Fruit fly (Drosophila melanogaster) whole organism, embryonic: Measurements from ENCODE around the gene qtc.

Experiments used
- Abd-B ChIP-seq: fragments of 200-800 bp; sonication (Bioruptor generic); optimal IDR thresholded peaks from 2 replicates; lab custom pipeline; 2018; ENCODE audit warnings: missing biosample characterization, mild to moderate bottlenecking, missing genetic modification characterization, moderate library complexity
- CG10366 ChIP-seq: fragments of 200-800 bp; sonication (Bioruptor generic); IDR thresholded peaks from 2 replicates; pipeline ENCODE4 v1.3.6; 2022; ENCODE audit warnings: missing biosample characterization, missing genetic modification characterization
- CG11695 ChIP-seq: fragments of 200-800 bp; sonication (Bioruptor generic); IDR thresholded peaks from 3 replicates; pipeline ENCODE4 v1.3.6; 2022; ENCODE audit warnings: missing biosample characterization, missing genetic modification characterization
- CG14014 ChIP-seq: fragments of 200-800 bp; sonication (Bioruptor generic); IDR thresholded peaks from 2 replicates; pipeline ENCODE4 v1.3.6; 2022; ENCODE audit warnings: missing biosample characterization, missing genetic modification characterization
- CG2120 ChIP-seq: fragments of 200-800 bp; sonication (Bioruptor generic); optimal IDR thresholded peaks from 3 replicates; lab custom pipeline; 2016; ENCODE audit warnings: missing biosample characterization, missing genetic modification characterization
- CG2129 ChIP-seq: fragments of 200-800 bp; sonication (Bioruptor generic); IDR thresholded peaks from 2 replicates; pipeline ENCODE4 v1.3.6; 2022; ENCODE audit warnings: missing biosample characterization, missing genetic modification characterization; ENCODE audit not compliant: partially characterized antibody
- CG2199 ChIP-seq: fragments of 200-800 bp; sonication (Bioruptor generic); IDR thresholded peaks from 3 replicates; pipeline ENCODE4 v1.3.6; 2022; ENCODE audit warnings: missing biosample characterization, missing genetic modification characterization
- CG32532 ChIP-seq: fragments of 200-800 bp; sonication (Bioruptor generic); IDR thresholded peaks from 2 replicates; pipeline ENCODE4 v1.3.6; 2022; ENCODE audit warnings: missing biosample characterization, missing genetic modification characterization
- CG3281 ChIP-seq: fragments of 200-800 bp; sonication (Bioruptor generic); optimal IDR thresholded peaks from 3 replicates; lab custom pipeline; 2017; ENCODE audit warnings: missing biosample characterization, mild to moderate bottlenecking, missing genetic modification characterization
- CG34376 ChIP-seq: fragments of 200-800 bp; sonication (Bioruptor generic); optimal IDR thresholded peaks from 2 replicates; lab custom pipeline; 2018; ENCODE audit warnings: missing biosample characterization, mild to moderate bottlenecking, missing genetic modification characterization
- CG3726 ChIP-seq: fragments of 200-800 bp; sonication (Bioruptor generic); IDR thresholded peaks from 3 replicates; pipeline ENCODE4, ENCODE4 v1.3.6; 2022; ENCODE audit warnings: missing biosample characterization, missing genetic modification characterization
- CG3995 ChIP-seq: fragments of 200-800 bp; sonication (Bioruptor generic); optimal IDR thresholded peaks from 3 replicates; lab custom pipeline; 2016; ENCODE audit warnings: missing biosample characterization, missing genetic modification characterization
- CG4282 ChIP-seq: fragments of 200-800 bp; sonication (Bioruptor generic); optimal IDR thresholded peaks from 2 replicates; lab custom pipeline; 2016; ENCODE audit warnings: missing biosample characterization, missing genetic modification characterization
- CG4360 ChIP-seq: fragments of 200-800 bp; sonication (Bioruptor generic); IDR thresholded peaks from 2 replicates; pipeline ENCODE4 v1.3.6; 2022; ENCODE audit warnings: missing biosample characterization, missing genetic modification characterization
- CG8089 ChIP-seq: fragments of 200-800 bp; sonication (Bioruptor generic); optimal IDR thresholded peaks from 3 replicates; lab custom pipeline; 2016; ENCODE audit warnings: missing biosample characterization, missing genetic modification characterization
- CG8388 ChIP-seq: fragments of 200-800 bp; sonication (Bioruptor generic); optimal IDR thresholded peaks from 2 replicates; lab custom pipeline; 2019; ENCODE audit warnings: missing biosample characterization, mild to moderate bottlenecking, missing genetic modification characterization, moderate library complexity
- Dek ChIP-seq: fragments of 200-800 bp; sonication (Bioruptor generic); optimal IDR thresholded peaks from 3 replicates; lab custom pipeline; 2019; ENCODE audit warnings: missing biosample characterization, mild to moderate bottlenecking, missing genetic modification characterization, moderate library complexity
- Dip3 ChIP-seq: fragments of 200-800 bp; sonication (Bioruptor generic); optimal IDR thresholded peaks from 3 replicates; lab custom pipeline; 2016; ENCODE audit warnings: missing biosample characterization, missing genetic modification characterization
- Drgx ChIP-seq: fragments of 200-800 bp; sonication (Bioruptor generic); IDR thresholded peaks from 2 replicates; pipeline ENCODE4 v1.3.6; 2022; ENCODE audit warnings: missing biosample characterization, missing genetic modification characterization
- Ets65A ChIP-seq: fragments of 200-800 bp; sonication (Bioruptor generic); peaks from one replicate; lab custom pipeline; 2016; ENCODE audit warnings: missing biosample characterization, missing genetic modification characterization
- HLH3B ChIP-seq: fragments of 200-800 bp; sonication (Bioruptor generic); IDR thresholded peaks from 2 replicates; pipeline ENCODE4 v1.3.6; 2022; ENCODE audit warnings: missing biosample characterization, missing genetic modification characterization
- NFAT ChIP-seq: fragments of 200-800 bp; sonication (Bioruptor generic); IDR thresholded peaks from 2 replicates; pipeline ENCODE4 v1.3.6; 2022; ENCODE audit warnings: missing biosample characterization, missing genetic modification characterization
- Ptx1 ChIP-seq: fragments of 200-800 bp; sonication (Bioruptor generic); IDR thresholded peaks from 2 replicates; pipeline ENCODE4 v1.3.6; 2022; ENCODE audit warnings: missing biosample characterization, missing genetic modification characterization
- Rfx ChIP-seq: fragments of 200-800 bp; sonication (Bioruptor generic); IDR thresholded peaks from 2 replicates; pipeline ENCODE4 v1.3.6; 2022; ENCODE audit warnings: missing biosample characterization, missing genetic modification characterization
- Xrp1 ChIP-seq: fragments of 200-800 bp; sonication (Bioruptor generic); IDR thresholded peaks from 2 replicates; pipeline ENCODE4 v1.3.6; 2022; ENCODE audit warnings: missing biosample characterization, missing genetic modification characterization
- chif ChIP-seq, 2 experiments: fragments of 200-800 bp; sonication (Bioruptor generic); optimal IDR thresholded peaks; 3 replicates each; lab custom pipeline; 2016; ENCODE audit warnings: missing biosample characterization in 2 of 2, missing genetic modification characterization in 2 of 2
- crol ChIP-seq: fragments of 200-800 bp; sonication (Bioruptor generic); IDR thresholded peaks from 2 replicates; pipeline ENCODE4 v1.3.6; 2022; ENCODE audit warnings: missing biosample characterization, missing genetic modification characterization
- gfzf ChIP-seq: fragments of 200-800 bp; sonication (Bioruptor generic); optimal IDR thresholded peaks from 2 replicates; lab custom pipeline; 2016; ENCODE audit warnings: missing biosample characterization, mild to moderate bottlenecking, missing genetic modification characterization, moderate library complexity
- hkb ChIP-seq, 2 experiments: fragments of 200-800 bp in 1 of 2; fragments of >200 bp in 1 of 2; sonication (Bioruptor generic) in 1 of 2; IDR thresholded peaks in 1 of 2; optimal IDR thresholded peaks in 1 of 2; 2 replicates each; pipeline versions ENCODE4 v1.3.6 to Lab custom; 2017 to 2022; ENCODE audit warnings: missing biosample characterization in 1 of 2, missing genetic modification characterization in 1 of 2
- lilli ChIP-seq: fragments of 200-800 bp; sonication (Bioruptor generic); optimal IDR thresholded peaks from 3 replicates; lab custom pipeline; 2016; ENCODE audit warnings: missing biosample characterization, missing genetic modification characterization
- mam ChIP-seq: fragments of 200-800 bp; sonication (Bioruptor generic); optimal IDR thresholded peaks from 3 replicates; lab custom pipeline; 2016; ENCODE audit warnings: missing biosample characterization, missing genetic modification characterization
- pzg ChIP-seq: fragments of 200-800 bp; sonication (Bioruptor generic); optimal IDR thresholded peaks from 3 replicates; lab custom pipeline; 2018; ENCODE audit warnings: missing biosample characterization, mild to moderate bottlenecking, missing genetic modification characterization, moderate library complexity
- row ChIP-seq: fragments of 200-800 bp; sonication (Bioruptor generic); IDR thresholded peaks from 3 replicates; pipeline ENCODE4 v1.3.6; 2022; ENCODE audit warnings: missing biosample characterization, missing genetic modification characterization
- sc ChIP-seq, 3 experiments: fragments of >200 bp in 2 of 3; fragments of 200-800 bp in 1 of 3; sonication (Bioruptor generic) in 1 of 3; optimal IDR thresholded peaks; 2 replicates in 2 of 3; 3 replicates in 1 of 3; lab custom pipeline; 2017; ENCODE audit warnings: mild to moderate bottlenecking in 1 of 3, missing biosample characterization in 1 of 3, missing genetic modification characterization in 1 of 3, missing genetic modification reagents in 1 of 3
- sens ChIP-seq: fragments of 200-800 bp; sonication (Bioruptor generic); peaks from one replicate; lab custom pipeline; 2016; ENCODE audit warnings: missing biosample characterization, missing genetic modification characterization
- slbo ChIP-seq: fragments of 200-800 bp; sonication (Bioruptor generic); IDR thresholded peaks from 2 replicates; pipeline ENCODE4 v1.3.6; 2022; ENCODE audit warnings: missing biosample characterization, missing genetic modification characterization
- slou ChIP-seq: fragments of 200-800 bp; sonication (Bioruptor generic); optimal IDR thresholded peaks from 3 replicates; lab custom pipeline; 2016; ENCODE audit warnings: missing biosample characterization, missing genetic modification characterization
- sr ChIP-seq: fragments of 200-800 bp; sonication (Bioruptor generic); IDR thresholded peaks from 3 replicates; pipeline ENCODE4 v1.3.6; 2022; ENCODE audit warnings: missing biosample characterization, missing genetic modification characterization
- sug ChIP-seq: fragments of 200-800 bp; optimal IDR thresholded peaks from 2 replicates; lab custom pipeline; 2019; ENCODE audit warnings: missing biosample characterization, mild to moderate bottlenecking, missing genetic modification characterization, moderate library complexity
- tna ChIP-seq: fragments of 200-800 bp; sonication (Bioruptor generic); IDR thresholded peaks from 2 replicates; pipeline ENCODE4 v1.3.6; 2022; ENCODE audit warnings: missing biosample characterization, missing genetic modification characterization; ENCODE audit not compliant: partially characterized antibody

qtc gene

dm6 chr2L:5090352-5090751 is 29.7 kb downstream of the qtc start:
- no peak for TF ChIP-seq slou (GFP tag; lab: Kevin White, UChicago)
- peak; percentile 7; the same call in 1 of the 2 replicates for TF ChIP-seq CG10366
- peak; percentile 44; the same call in 1 of the 2 replicates for TF ChIP-seq Drgx (GFP tag; lab: Robert Waterston, UW)
- no peak for TF ChIP-seq crol (GFP tag; lab: Robert Waterston, UW)
- TF ChIP-seq CG2129 (GFP tag; lab: Robert Waterston, UW), result no peak
- no peak for TF ChIP-seq CG4360
- TF ChIP-seq hkb (optimal IDR thresholded peaks at IDR 0.05; lab: Kevin White, UChicago), result no peak
- no peak for TF ChIP-seq hkb (GFP tag; IDR thresholded peaks at IDR 0.05; lab: Robert Waterston, UW)
- no peak for TF ChIP-seq CG3726 (GFP tag; lab: Robert Waterston, UW)
- no peak for TF ChIP-seq CG3281 (GFP tag; lab: Kevin White, UChicago)
- no peak for TF ChIP-seq CG4282 (GFP tag; lab: Kevin White, UChicago)
- no peak for TF ChIP-seq tna (GFP tag; lab: Robert Waterston, UW)

- peak; percentile 19 for TF ChIP-seq Dip3 (GFP tag; lab: Kevin White, UChicago)
- TF ChIP-seq sc (optimal IDR thresholded peaks at IDR 0.05; lab: Kevin White, UChicago), result no peak
- no peak for TF ChIP-seq sc (GFP tag; optimal IDR thresholded peaks at IDR 0.05; lab: Kevin White, UChicago)
- TF ChIP-seq HLH3B (GFP tag; lab: Robert Waterston, UW), result no peak
- no peak for TF ChIP-seq sr
- 0 out of 2 replicates have a peak, but pooled peaks have one; percentile 17 for TF ChIP-seq CG14014 (GFP tag; lab: Robert Waterston, UW)
- peak; percentile 65 for TF ChIP-seq sens (GFP tag; lab: Kevin White, UChicago)
- TF ChIP-seq Ptx1 (GFP tag; lab: Robert Waterston, UW), result peak; percentile 21; the same call in 1 of the 2 replicates
- TF ChIP-seq Dek (tag; lab: Kevin White, UChicago), result peak; percentile 4
- TF ChIP-seq lilli (GFP tag; lab: Kevin White, UChicago), result peak; percentile 22
- peak; percentile 27 for TF ChIP-seq sug (tag; lab: Kevin White, UChicago)
- TF ChIP-seq slbo, result peak; percentile 17; the same call in 1 of the 2 replicates
- TF ChIP-seq CG34376 (GFP tag; lab: Kevin White, UChicago), result peak; percentile 77
- TF ChIP-seq CG2199 (GFP tag; lab: Robert Waterston, UW), result peak; percentile 47; the same call in 1 of the 3 replicates
- peak; percentile 12 for TF ChIP-seq CG3995 (GFP tag; lab: Kevin White, UChicago)
- TF ChIP-seq chif (GFP tag; optimal IDR thresholded peaks at IDR 0.05; lab: Kevin White, UChicago), result no peak
- TF ChIP-seq Xrp1 (GFP tag; lab: Robert Waterston, UW), result peak; percentile 37; the same call in 1 of the 2 replicates
- peak; percentile 6 for TF ChIP-seq Ets65A (GFP tag; lab: Kevin White, UChicago)
- TF ChIP-seq gfzf, result no peak
- TF ChIP-seq CG8388 (GFP tag; lab: Kevin White, UChicago), result peak; percentile 74
- TF ChIP-seq mam (GFP tag; lab: Kevin White, UChicago), result peak; percentile 31
- TF ChIP-seq pzg, result no peak
- peak; percentile 44; the same call in 1 of the 2 replicates for TF ChIP-seq NFAT (GFP tag; lab: Robert Waterston, UW)
- TF ChIP-seq CG8089, result no peak
- no peak for TF ChIP-seq Abd-B (GFP tag; lab: Kevin White, UChicago)
- TF ChIP-seq CG11695 (GFP tag; lab: Robert Waterston, UW), result 0 out of 3 replicates have a peak, but pooled peaks have one; percentile 31
- peak; percentile 26; the same call in 1 of the 3 replicates for TF ChIP-seq row (GFP tag; lab: Robert Waterston, UW)
- peak; percentile 9 for TF ChIP-seq CG2120
- TF ChIP-seq Rfx, result peak; percentile 21; the same call in 1 of the 2 replicates
- TF ChIP-seq CG32532 (GFP tag; lab: Robert Waterston, UW), result peak; percentile 32
These were observed 31.5 kb downstream of the qtc start for dm6 chr2L:5092145-5092544.
